Fruit fly (Drosophila melanogaster) Kc167 (cell line): ENCODE measurements around the gene CG9372.

Experiments used
- Myc ChIP-seq: fragments of >200 bp; optimal IDR thresholded peaks from 2 replicates; lab custom pipeline; 2017; ENCODE audit warnings: missing external identifiers
- Sin3A ChIP-seq: fragments of >200 bp; optimal IDR thresholded peaks from 2 replicates; lab custom pipeline; 2018; ENCODE audit warnings: missing external identifiers
- h ChIP-seq: fragments of >200 bp; optimal IDR thresholded peaks from 3 replicates; lab custom pipeline; 2018; ENCODE audit warnings: missing external identifiers
- insv ChIP-seq: fragments of >200 bp; optimal IDR thresholded peaks from 3 replicates; lab custom pipeline; 2018; ENCODE audit warnings: missing external identifiers
- psq ChIP-seq: fragments of >200 bp; optimal IDR thresholded peaks from 2 replicates; lab custom pipeline; 2017; ENCODE audit warnings: missing external identifiers
- ttk ChIP-seq: sonication (Bioruptor generic); optimal IDR thresholded peaks from 2 replicates; lab custom pipeline; 2017; ENCODE audit warnings: missing external identifiers

CG9372 gene

DNA sequence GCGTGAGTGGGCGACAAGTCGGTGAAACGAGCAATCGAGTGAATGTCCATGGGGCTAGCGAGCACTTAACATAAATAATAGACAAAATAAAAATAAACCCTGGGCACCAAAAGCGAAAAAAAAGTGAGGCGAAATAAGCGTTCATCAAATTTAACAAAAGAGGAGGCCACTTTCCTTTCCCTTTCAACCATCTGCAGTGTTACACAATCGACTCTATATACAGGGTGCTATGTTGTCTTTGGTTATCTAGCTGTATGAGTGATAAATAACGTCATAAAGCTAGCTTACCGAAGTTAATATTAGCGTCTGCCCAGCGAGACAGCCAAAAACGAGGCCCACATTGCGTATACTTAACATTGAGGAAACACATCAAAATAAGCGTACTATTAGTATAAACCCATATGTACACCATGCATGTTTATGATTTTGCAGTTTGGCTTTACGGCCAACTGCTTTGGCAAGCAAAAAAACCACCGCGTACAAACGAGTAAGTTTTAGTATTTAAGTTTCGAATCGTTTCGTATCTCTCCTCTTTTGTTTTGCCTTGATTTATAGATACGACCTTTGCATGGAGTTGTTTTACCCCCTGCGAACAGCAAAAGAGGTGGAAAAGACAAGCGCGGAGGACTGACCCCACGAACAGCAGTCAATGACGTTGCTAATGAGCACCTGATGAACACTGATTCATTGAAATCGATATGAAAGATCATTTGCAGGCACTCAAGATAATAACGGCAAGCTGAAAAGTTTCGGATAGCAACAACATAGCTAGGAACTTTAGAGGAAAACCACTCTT, 40.9 kb upstream of the CG9372 start:
- TF ChIP-seq Sin3A (lab: Kevin White, UChicago) (no peak), h (no peak), insv (lab: Kevin White, UChicago) (no peak), psq (lab: Kevin White, UChicago) (no peak), ttk (lab: Kevin White, UChicago) (no peak), Myc (lab: Kevin White, UChicago) (no peak)

DNA sequence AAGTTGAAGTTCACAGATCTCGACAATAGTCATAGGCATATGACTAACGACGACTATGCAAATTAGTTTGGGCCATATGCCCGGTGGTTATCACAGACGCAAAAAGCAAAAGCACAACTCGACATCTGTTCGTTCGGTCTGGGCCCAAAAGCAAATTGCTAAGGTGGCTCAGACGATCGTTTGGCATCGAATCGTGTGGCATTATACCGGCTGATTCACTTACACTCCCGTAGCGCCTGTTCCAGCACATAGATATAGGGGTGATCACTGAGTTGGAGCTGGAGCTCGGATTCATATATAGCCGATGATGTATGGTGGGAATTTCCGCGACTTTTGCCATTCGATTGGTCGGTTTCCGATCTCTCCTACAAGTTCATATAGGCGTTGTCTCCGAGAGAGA, 39.9 kb upstream of the CG9372 start:
- no peak for TF ChIP-seq insv (lab: Kevin White, UChicago)

DNA sequence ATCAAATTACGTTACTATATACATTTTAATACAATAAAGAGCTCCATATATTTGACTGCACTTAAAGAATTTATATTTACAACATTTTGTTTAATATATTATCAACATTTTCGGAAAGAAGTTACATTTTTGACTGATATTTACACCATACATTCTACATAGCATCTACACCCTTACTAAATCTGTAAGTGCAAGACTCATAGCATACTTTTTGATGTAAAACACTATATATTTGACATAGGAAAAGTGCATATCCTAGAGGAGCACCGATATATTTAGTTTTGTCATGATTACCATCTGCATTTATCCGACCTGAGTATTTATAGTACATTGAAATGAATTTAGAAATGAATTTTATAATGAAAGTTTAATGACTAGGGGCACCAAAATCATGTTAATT, 37.0 kb upstream of the CG9372 start:
- TF ChIP-seq Sin3A (lab: Kevin White, UChicago) = no peak

DNA sequence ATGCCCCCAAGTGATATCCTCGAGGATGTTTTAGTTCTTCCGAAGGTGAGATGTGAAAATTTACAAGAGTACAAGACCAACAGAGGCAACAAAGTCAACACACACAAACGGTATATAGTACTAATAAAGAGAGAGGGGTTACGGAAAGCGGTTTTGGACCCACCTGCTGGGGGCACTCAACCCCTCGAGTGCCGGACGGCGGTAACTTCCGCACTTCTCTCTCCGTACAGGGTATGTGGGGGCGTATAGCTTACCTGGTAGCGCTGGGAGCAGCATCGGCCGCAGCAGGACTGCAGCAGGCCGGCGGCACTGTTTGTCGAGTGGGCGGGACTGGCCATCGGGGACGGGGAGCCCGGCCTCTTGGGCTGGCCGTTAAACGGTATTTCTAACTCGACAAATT, 36.6 kb upstream of the CG9372 start:
- no peak for TF ChIP-seq h
- no peak for TF ChIP-seq ttk (lab: Kevin White, UChicago)
- no peak for TF ChIP-seq Myc (lab: Kevin White, UChicago)
- no peak for TF ChIP-seq Sin3A (lab: Kevin White, UChicago)
- TF ChIP-seq insv (lab: Kevin White, UChicago) = no peak
- TF ChIP-seq psq (lab: Kevin White, UChicago) = no peak

DNA sequence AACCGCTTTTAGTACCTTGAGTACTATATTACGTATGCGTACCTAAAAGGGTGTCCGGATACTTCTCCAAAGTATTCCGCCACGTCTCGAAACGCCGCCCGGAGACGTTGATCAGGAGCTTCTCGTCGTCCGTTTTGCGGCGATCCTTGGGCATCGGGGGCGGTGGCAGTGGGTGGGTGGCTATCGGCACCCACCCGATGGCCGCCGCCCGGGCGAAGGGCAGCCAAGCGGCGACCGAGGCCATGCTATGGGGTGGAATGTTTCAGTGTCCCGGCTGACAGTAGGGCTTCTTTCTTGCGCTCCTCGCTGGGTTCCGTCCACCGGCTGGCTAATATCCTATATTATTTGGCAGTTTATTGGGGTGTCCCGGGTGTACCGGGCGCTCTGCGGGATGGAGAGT, 31.6 kb upstream of the CG9372 start:
- TF ChIP-seq ttk (lab: Kevin White, UChicago) (no peak), Sin3A (lab: Kevin White, UChicago) (no peak), psq (lab: Kevin White, UChicago) (no peak), h (no peak)

DNA sequence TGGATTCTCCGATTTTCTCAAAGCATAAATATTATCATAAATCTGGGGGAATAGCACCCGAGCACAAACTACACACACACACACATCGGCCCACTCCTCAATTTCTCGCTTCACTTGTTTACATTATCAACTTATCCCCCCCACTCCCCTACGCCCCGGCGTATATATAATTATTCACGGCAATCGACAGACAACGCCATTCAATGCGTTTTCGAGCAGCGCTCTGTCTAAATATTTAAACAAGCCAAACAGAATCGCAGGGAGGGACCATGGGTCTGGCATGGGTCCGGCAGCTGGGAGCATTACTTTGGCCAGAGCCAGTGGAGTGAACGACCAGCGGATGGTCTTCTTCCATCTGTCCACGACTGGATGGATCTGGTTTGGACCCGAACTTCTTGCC, 30.4 kb upstream of the CG9372 start:
- no peak for TF ChIP-seq psq (lab: Kevin White, UChicago)
- TF ChIP-seq insv (lab: Kevin White, UChicago) = no peak
- no peak for TF ChIP-seq Sin3A (lab: Kevin White, UChicago)
- no peak for TF ChIP-seq h
- TF ChIP-seq ttk (lab: Kevin White, UChicago) = no peak
- TF ChIP-seq Myc (lab: Kevin White, UChicago) = no peak

DNA sequence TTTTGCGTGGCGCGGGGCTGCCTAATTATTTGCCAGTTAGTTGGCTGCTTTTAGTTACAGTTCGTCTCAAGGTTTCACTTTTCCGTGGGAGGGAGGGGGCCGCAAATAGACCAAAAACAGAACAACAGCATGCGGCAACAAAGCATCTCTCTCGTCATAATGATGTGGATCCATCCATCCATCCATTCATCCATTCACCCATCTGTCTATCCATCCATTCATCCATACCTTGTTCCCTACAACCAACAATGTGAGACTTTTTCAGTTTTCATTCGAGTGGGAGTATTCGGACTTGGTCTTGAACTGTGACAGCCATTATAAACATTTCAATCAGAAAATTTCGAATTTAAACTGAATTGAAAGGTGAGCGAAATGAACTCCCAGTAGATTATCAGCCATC, 26.7 kb upstream of the CG9372 start:
- TF ChIP-seq h (no peak), Myc (lab: Kevin White, UChicago) (no peak), Sin3A (lab: Kevin White, UChicago) (no peak), ttk (lab: Kevin White, UChicago) (no peak)

DNA sequence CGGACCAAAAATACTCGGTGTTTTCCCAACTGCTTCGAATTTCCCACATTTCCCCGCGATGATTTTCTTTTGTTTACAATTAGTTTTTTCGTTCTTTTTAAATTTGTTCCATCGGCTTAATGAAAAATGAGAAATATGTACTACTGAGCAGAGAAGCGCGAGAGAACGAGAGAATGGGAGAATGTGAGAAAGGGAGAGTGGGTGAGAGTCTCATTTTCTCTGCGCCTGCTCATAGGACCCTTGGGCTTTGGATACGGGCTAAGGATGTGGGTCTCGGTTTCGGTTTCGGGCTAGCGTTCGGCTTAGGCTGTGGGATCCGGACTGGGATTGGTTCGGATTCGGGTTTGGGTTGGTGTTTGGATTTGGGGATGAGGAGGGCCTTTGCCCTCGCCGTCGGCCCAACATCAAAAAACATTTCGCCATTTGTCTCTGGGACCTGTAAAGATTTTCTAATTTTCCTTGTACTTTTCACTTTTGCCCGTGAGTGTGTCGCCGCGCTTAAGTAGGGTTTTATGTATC, 25.2 kb upstream of the CG9372 start:
- no peak for TF ChIP-seq insv (lab: Kevin White, UChicago)
- TF ChIP-seq h = no peak
- no peak for TF ChIP-seq Sin3A (lab: Kevin White, UChicago)
- no peak for TF ChIP-seq Myc (lab: Kevin White, UChicago)
- TF ChIP-seq ttk (lab: Kevin White, UChicago) = no peak
- no peak for TF ChIP-seq psq (lab: Kevin White, UChicago)

DNA sequence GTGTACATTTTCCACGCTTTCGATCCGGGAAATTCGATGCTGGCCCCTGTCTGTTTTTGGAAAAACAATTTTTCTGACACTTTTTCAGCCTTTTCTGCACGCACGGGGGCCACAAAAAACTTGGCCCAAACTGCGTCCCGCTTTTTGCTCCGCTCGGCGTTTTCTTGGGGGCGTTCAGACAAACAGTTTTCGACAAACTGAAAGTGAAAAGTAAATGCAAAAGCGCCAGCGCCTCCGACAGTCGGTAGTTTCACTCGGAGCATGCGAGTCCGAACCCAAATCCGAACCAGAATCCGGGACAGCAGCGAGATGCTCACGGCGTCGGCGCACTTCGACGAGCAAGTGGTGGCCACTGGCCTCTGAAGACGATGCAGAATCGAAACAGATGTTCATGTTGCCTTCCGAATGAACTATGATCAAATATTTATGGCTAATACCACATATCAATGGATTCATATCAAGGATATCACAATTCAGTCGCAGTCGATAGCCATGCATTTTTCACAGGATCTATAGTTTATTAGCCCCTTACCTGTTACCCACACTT, 21.6 kb upstream of the CG9372 start, which contains the start of gene Shal:
TSS of gene Shal (minus strand) at position 200 of the 547 bp plus-strand sequence.
- TF ChIP-seq ttk (lab: Kevin White, UChicago) (no peak), insv (lab: Kevin White, UChicago) (no peak), Sin3A (lab: Kevin White, UChicago) (no peak), Myc (lab: Kevin White, UChicago) (no peak), psq (lab: Kevin White, UChicago) (no peak), h (no peak)

DNA sequence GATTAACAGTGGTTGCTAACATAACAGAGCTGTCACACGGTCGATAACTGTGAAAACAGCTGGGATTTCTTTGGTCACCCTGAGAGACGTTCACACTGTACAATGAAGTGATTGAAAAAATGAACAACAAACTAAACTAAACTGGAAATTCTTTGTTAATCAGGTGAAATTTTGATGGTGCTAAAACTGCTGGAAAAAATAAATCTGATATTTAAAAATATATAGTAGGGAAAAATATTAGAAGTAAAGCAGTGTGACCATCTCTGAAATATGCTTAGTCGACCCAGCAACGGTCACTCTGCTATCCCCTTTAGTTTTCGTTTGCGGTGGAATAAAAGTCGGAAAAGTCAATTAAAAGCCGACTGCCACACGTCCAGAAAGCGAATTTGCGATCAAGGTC, 20.0 kb upstream of the CG9372 start, which contains the start of the genes CG9231 and CG9330:
TSS of gene CG9231 (minus strand) at position 25 of the 400 bp plus-strand sequence.
TSS of gene CG9330 (plus strand) at position 275 of the 400 bp plus-strand sequence.
- no peak for TF ChIP-seq h
- no peak for TF ChIP-seq Sin3A (lab: Kevin White, UChicago)
- TF ChIP-seq ttk (lab: Kevin White, UChicago) = no peak
- TF ChIP-seq Myc (lab: Kevin White, UChicago) = no peak
- no peak for TF ChIP-seq insv (lab: Kevin White, UChicago)
- no peak for TF ChIP-seq psq (lab: Kevin White, UChicago)

DNA sequence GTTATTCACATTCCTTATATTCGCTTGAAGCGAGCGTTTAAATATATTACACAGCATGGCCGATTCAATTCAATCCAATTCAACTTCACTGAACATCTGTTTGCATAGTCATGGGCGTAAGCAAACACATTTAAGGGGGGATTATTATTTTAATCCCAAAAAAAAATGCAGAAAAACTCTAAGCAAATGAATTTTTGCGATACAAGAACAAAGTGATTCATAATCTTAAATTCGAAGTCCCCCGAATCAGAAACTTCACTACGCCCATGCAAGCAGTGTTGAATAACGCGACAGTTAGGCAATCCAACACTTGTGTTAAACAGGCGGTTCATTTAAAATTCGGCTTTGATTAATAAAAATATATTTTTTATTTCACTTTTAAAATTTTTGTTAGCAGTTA, 15.6 kb upstream of the CG9372 start, which contains the start of gene CG14100:
TSS of gene CG14100 (minus strand) at position 103 of the 400 bp plus-strand sequence.
- TF ChIP-seq psq (lab: Kevin White, UChicago) (no peak), h (no peak), insv (lab: Kevin White, UChicago) (no peak), Sin3A (lab: Kevin White, UChicago) (no peak), Myc (lab: Kevin White, UChicago) (no peak), ttk (lab: Kevin White, UChicago) (no peak)
